Fruit fly (Drosophila melanogaster) whole organism, embryonic: ENCODE results near the gene CG10301.

Source experiments
- ATbp ChIP-seq: fragments of 200-800 bp; sonication (Bioruptor generic); optimal IDR thresholded peaks from 2 replicates; lab custom pipeline; 2017; ENCODE audit warnings: missing biosample characterization, mild to moderate bottlenecking, missing genetic modification characterization, missing genetic modification reagents
- Aef1 ChIP-seq: fragments of 200-800 bp; sonication (Bioruptor generic); IDR thresholded peaks from 3 replicates; pipeline ENCODE4 v1.3.6; 2022; ENCODE audit warnings: missing biosample characterization, missing genetic modification characterization
- Bgb ChIP-seq: fragments of 200-800 bp; sonication (Bioruptor generic); IDR thresholded peaks from 2 replicates; pipeline ENCODE4 v1.3.6; 2022; ENCODE audit warnings: missing biosample characterization, missing genetic modification characterization; ENCODE audit not compliant: partially characterized antibody
- CG10462 ChIP-seq: fragments of 200-800 bp; sonication (Bioruptor generic); optimal IDR thresholded peaks from 2 replicates; lab custom pipeline; 2016; ENCODE audit warnings: missing biosample characterization, missing genetic modification characterization
- CG11398 ChIP-seq: fragments of 200-800 bp; sonication (Bioruptor generic); optimal IDR thresholded peaks from 2 replicates; lab custom pipeline; 2016; ENCODE audit warnings: missing biosample characterization, missing genetic modification characterization
- CG12219 ChIP-seq: fragments of 200-800 bp; sonication (Bioruptor generic); optimal IDR thresholded peaks from 3 replicates; lab custom pipeline; 2018; ENCODE audit warnings: missing biosample characterization, mild to moderate bottlenecking, missing genetic modification characterization
- CG12236 ChIP-seq: fragments of 200-800 bp; sonication (Bioruptor generic); optimal IDR thresholded peaks from 2 replicates; lab custom pipeline; 2016; ENCODE audit warnings: missing biosample characterization, missing genetic modification characterization
- CG12391 ChIP-seq: fragments of 200-800 bp; sonication (Bioruptor generic); optimal IDR thresholded peaks from 3 replicates; lab custom pipeline; 2018; ENCODE audit warnings: missing biosample characterization, mild to moderate bottlenecking, missing genetic modification characterization, moderate library complexity
- CG12769 ChIP-seq: fragments of 200-800 bp; sonication (Bioruptor generic); optimal IDR thresholded peaks from 2 replicates; lab custom pipeline; 2019; ENCODE audit warnings: missing biosample characterization, mild to moderate bottlenecking, missing genetic modification characterization, moderate library complexity
- CG2120 ChIP-seq: fragments of 200-800 bp; sonication (Bioruptor generic); optimal IDR thresholded peaks from 3 replicates; lab custom pipeline; 2016; ENCODE audit warnings: missing biosample characterization, missing genetic modification characterization
- CG42726 ChIP-seq: fragments of 200-800 bp; sonication (Bioruptor generic); IDR thresholded peaks from 2 replicates; pipeline ENCODE4 v1.3.6; 2022; ENCODE audit warnings: missing biosample characterization, missing genetic modification characterization; ENCODE audit not compliant: partially characterized antibody
- CG4730 ChIP-seq: fragments of 200-800 bp; sonication (Bioruptor generic); IDR thresholded peaks from 2 replicates; pipeline ENCODE4 v1.3.6; 2022; ENCODE audit warnings: missing biosample characterization, missing genetic modification characterization
- CG5245 ChIP-seq: fragments of 200-800 bp; sonication (Bioruptor generic); optimal IDR thresholded peaks from 3 replicates; lab custom pipeline; 2016; ENCODE audit warnings: missing biosample characterization, missing genetic modification characterization
- CG6813 ChIP-seq: fragments of 200-800 bp; sonication (Bioruptor generic); optimal IDR thresholded peaks from 2 replicates; lab custom pipeline; 2017; ENCODE audit warnings: missing biosample characterization, missing genetic modification characterization, mild to moderate bottlenecking, moderate library complexity, missing genetic modification reagents
- CG7786 ChIP-seq: fragments of 200-800 bp; sonication (Bioruptor generic); optimal IDR thresholded peaks from 2 replicates; lab custom pipeline; 2016; ENCODE audit warnings: missing biosample characterization, missing genetic modification characterization
- CG8089 ChIP-seq: fragments of 200-800 bp; sonication (Bioruptor generic); optimal IDR thresholded peaks from 3 replicates; lab custom pipeline; 2016; ENCODE audit warnings: missing biosample characterization, missing genetic modification characterization
- D19A ChIP-seq: fragments of 200-800 bp; optimal IDR thresholded peaks from 3 replicates; lab custom pipeline; 2019; ENCODE audit warnings: missing biosample characterization, mild to moderate bottlenecking, missing genetic modification characterization, moderate library complexity
- Doc3 ChIP-seq: fragments of 200-800 bp; sonication (Bioruptor generic); IDR thresholded peaks from 3 replicates; pipeline ENCODE4 v1.3.6; 2022; ENCODE audit warnings: missing biosample characterization, missing genetic modification characterization; ENCODE audit not compliant: partially characterized antibody
- Elba2 ChIP-seq: fragments of 200-800 bp; sonication (Bioruptor generic); optimal IDR thresholded peaks from 3 replicates; lab custom pipeline; 2016; ENCODE audit warnings: missing biosample characterization, missing genetic modification characterization
- Ets97D ChIP-seq: fragments of 200-800 bp; sonication (Bioruptor generic); optimal IDR thresholded peaks from 3 replicates; lab custom pipeline; 2016; ENCODE audit warnings: missing biosample characterization, missing genetic modification characterization
- Fer2 ChIP-seq: fragments of 200-800 bp; sonication (Bioruptor generic); optimal IDR thresholded peaks from 2 replicates; lab custom pipeline; 2018; ENCODE audit warnings: missing biosample characterization, mild to moderate bottlenecking, missing genetic modification characterization, moderate library complexity
- GATAe ChIP-seq: fragments of 200-800 bp; sonication (Bioruptor generic); conservative IDR thresholded peaks from 2 replicates; pipeline ENCODE4 v1.3.6; 2022; ENCODE audit warnings: missing biosample characterization, missing genetic modification characterization
- H2.0 ChIP-seq: fragments of 200-800 bp; sonication (Bioruptor generic); IDR thresholded peaks from 2 replicates; pipeline ENCODE4 v1.3.6; 2022; ENCODE audit warnings: missing biosample characterization, missing genetic modification characterization
- HLH4C ChIP-seq: fragments of 200-800 bp; sonication (Bioruptor generic); IDR thresholded peaks from 3 replicates; pipeline ENCODE4 v1.3.6; 2022; ENCODE audit warnings: missing biosample characterization, missing genetic modification characterization; ENCODE audit not compliant: partially characterized antibody
- HLHmδ ChIP-seq: fragments of 200-800 bp; sonication (Bioruptor generic); optimal IDR thresholded peaks from 2 replicates; lab custom pipeline; 2018; ENCODE audit warnings: missing biosample characterization, mild to moderate bottlenecking, missing genetic modification characterization, moderate library complexity
- Hand ChIP-seq: fragments of 200-800 bp; sonication (Bioruptor generic); optimal IDR thresholded peaks from 2 replicates; lab custom pipeline; 2017; ENCODE audit warnings: mild to moderate bottlenecking, missing biosample characterization, missing genetic modification reagents, missing genetic modification characterization
- Hmx ChIP-seq: fragments of 200-800 bp; sonication (Bioruptor generic); optimal IDR thresholded peaks from 2 replicates; lab custom pipeline; 2016; ENCODE audit warnings: missing biosample characterization, missing genetic modification characterization
- Lim3 ChIP-seq: fragments of 200-800 bp; sonication (Bioruptor generic); IDR thresholded peaks from 2 replicates; pipeline ENCODE4 v1.3.6; 2022; ENCODE audit warnings: missing biosample characterization, missing genetic modification characterization
- Nf-YC ChIP-seq: fragments of 200-800 bp; optimal IDR thresholded peaks from 3 replicates; lab custom pipeline; 2019; ENCODE audit warnings: missing biosample characterization, mild to moderate bottlenecking, missing genetic modification characterization, moderate library complexity
- Sin3A ChIP-seq: fragments of >200 bp; optimal IDR thresholded peaks from 2 replicates; lab custom pipeline; 2018
- ac ChIP-seq: fragments of 200-800 bp; sonication (Bioruptor generic); optimal IDR thresholded peaks from 3 replicates; lab custom pipeline; 2017; ENCODE audit warnings: missing biosample characterization, mild to moderate bottlenecking, missing genetic modification characterization
- ara ChIP-seq: fragments of 200-800 bp; sonication (Bioruptor generic); IDR thresholded peaks from 2 replicates; pipeline ENCODE4 v1.3.6; 2022; ENCODE audit warnings: missing biosample characterization, missing genetic modification characterization
- az2 ChIP-seq: fragments of 200-800 bp; sonication (Bioruptor generic); optimal IDR thresholded peaks from 3 replicates; lab custom pipeline; 2016; ENCODE audit warnings: missing biosample characterization, missing genetic modification characterization
- bab2 ChIP-seq: fragments of 200-800 bp; sonication (Bioruptor generic); optimal IDR thresholded peaks from 2 replicates; lab custom pipeline; 2016; ENCODE audit warnings: missing biosample characterization, missing genetic modification characterization
- btn ChIP-seq: fragments of 200-800 bp; sonication (Bioruptor generic); optimal IDR thresholded peaks from 2 replicates; lab custom pipeline; 2016; ENCODE audit warnings: missing biosample characterization, missing genetic modification characterization
- dimm ChIP-seq: fragments of 200-800 bp; sonication (Bioruptor generic); IDR thresholded peaks from 2 replicates; pipeline ENCODE4 v1.3.6; 2022; ENCODE audit warnings: missing biosample characterization, missing genetic modification characterization
- dm ChIP-seq: fragments of 200-800 bp; sonication (Bioruptor generic); optimal IDR thresholded peaks from 3 replicates; lab custom pipeline; 2016; ENCODE audit warnings: missing biosample characterization, missing genetic modification characterization
- dpn ChIP-seq, 2 experiments: fragments of 200-800 bp; sonication (Bioruptor generic); optimal IDR thresholded peaks; 3 replicates each; lab custom pipeline; 2016; ENCODE audit warnings: missing biosample characterization in 2 of 2, missing genetic modification characterization in 2 of 2
- fd96Cb ChIP-seq: fragments of 200-800 bp; sonication (Bioruptor generic); optimal IDR thresholded peaks from 2 replicates; lab custom pipeline; 2018; ENCODE audit warnings: missing biosample characterization, mild to moderate bottlenecking, missing genetic modification characterization, moderate library complexity
- gce ChIP-seq: fragments of 200-800 bp; sonication (Bioruptor generic); IDR thresholded peaks from 3 replicates; pipeline ENCODE4 v1.3.6; 2022; ENCODE audit warnings: missing biosample characterization, missing genetic modification characterization
- jumu ChIP-seq: fragments of 200-800 bp; sonication (Bioruptor generic); optimal IDR thresholded peaks from 3 replicates; lab custom pipeline; 2016; ENCODE audit warnings: missing biosample characterization, missing genetic modification characterization
- p53 ChIP-seq: fragments of 200-800 bp; sonication (Bioruptor generic); optimal IDR thresholded peaks from 2 replicates; lab custom pipeline; 2016; ENCODE audit warnings: missing biosample characterization, missing genetic modification characterization
- peb ChIP-seq: fragments of 200-800 bp; sonication (Bioruptor generic); IDR thresholded peaks from 2 replicates; pipeline ENCODE4 v1.3.6; 2022; ENCODE audit warnings: missing biosample characterization, missing genetic modification characterization
- ranshi ChIP-seq: fragments of 200-800 bp; sonication (Bioruptor generic); IDR thresholded peaks from 2 replicates; pipeline ENCODE4 v1.3.6; 2022; ENCODE audit warnings: missing biosample characterization, missing genetic modification characterization
- run ChIP-seq: fragments of 200-800 bp; sonication (Bioruptor generic); optimal IDR thresholded peaks from 3 replicates; lab custom pipeline; 2018; ENCODE audit warnings: missing biosample characterization, mild to moderate bottlenecking, missing genetic modification characterization
- schlank ChIP-seq: fragments of 200-800 bp; sonication (Bioruptor generic); optimal IDR thresholded peaks from 2 replicates; lab custom pipeline; 2018; ENCODE audit warnings: missing biosample characterization, mild to moderate bottlenecking, missing genetic modification characterization
- slbo ChIP-seq: fragments of 200-800 bp; sonication (Bioruptor generic); IDR thresholded peaks from 2 replicates; pipeline ENCODE4 v1.3.6; 2022; ENCODE audit warnings: missing biosample characterization, missing genetic modification characterization
- wdn ChIP-seq: fragments of 200-800 bp; sonication (Bioruptor generic); IDR thresholded peaks from 2 replicates; pipeline ENCODE4 v1.3.6; 2022; ENCODE audit warnings: missing biosample characterization, missing genetic modification characterization
- wek ChIP-seq: fragments of 200-800 bp; sonication (Bioruptor generic); optimal IDR thresholded peaks from 3 replicates; lab custom pipeline; 2018; ENCODE audit warnings: missing biosample characterization, mild to moderate bottlenecking, missing genetic modification characterization, moderate library complexity
- zen ChIP-seq: fragments of 200-800 bp; sonication (Bioruptor generic); optimal IDR thresholded peaks from 3 replicates; lab custom pipeline; 2018; ENCODE audit warnings: missing biosample characterization, mild to moderate bottlenecking, missing genetic modification characterization, moderate library complexity
- zf30C ChIP-seq: fragments of 200-800 bp; sonication (Bioruptor generic); optimal IDR thresholded peaks from 3 replicates; lab custom pipeline; 2018; ENCODE audit warnings: missing biosample characterization, mild to moderate bottlenecking, missing genetic modification characterization
- zfh2 ChIP-seq: fragments of 200-800 bp; sonication (Bioruptor generic); optimal IDR thresholded peaks from 2 replicates; lab custom pipeline; 2016; ENCODE audit warnings: missing biosample characterization, missing genetic modification characterization

Gene CG10301

DNA sequence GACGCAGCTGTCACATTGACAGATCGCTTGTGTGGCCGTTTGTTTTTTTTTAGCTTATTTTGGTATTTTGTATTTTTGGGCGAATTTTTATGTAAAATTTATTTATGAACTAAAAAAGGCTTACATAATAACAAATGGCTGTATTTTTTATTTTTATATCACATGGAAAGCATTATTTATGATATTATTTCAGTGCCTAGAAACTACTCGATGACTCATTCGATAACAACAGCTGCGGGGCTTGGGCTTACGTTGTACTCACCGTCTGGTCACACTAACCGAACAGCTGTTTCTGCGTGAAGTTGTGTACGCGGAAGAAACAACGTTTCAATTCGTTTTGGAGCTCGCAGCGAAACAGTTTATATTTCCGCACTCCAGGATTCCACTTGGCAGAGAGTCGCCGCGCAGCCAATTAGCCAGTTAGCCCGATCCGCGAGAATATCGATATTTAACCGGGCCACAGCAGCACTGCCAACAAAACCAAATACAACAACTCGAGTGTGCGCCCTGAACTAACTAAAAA is 23.1 kb downstream of the CG10301 start, which contains the start of the genes Hmgcr and Rpn9 (continued):
- TF ChIP-seq slbo (GFP tag; lab: Robert Waterston, UW) (no peak; the same call in 1 of the 2 replicates), CG12391 (tag; lab: Kevin White, UChicago) (peak; percentile 63), Bgb (GFP tag; lab: Robert Waterston, UW) (peak; percentile 31; the same call in 1 of the 2 replicates), zf30C (no peak), fd96Cb (tag; lab: Kevin White, UChicago) (no peak), wek (peak; percentile 30), CG5245 (GFP tag; lab: Kevin White, UChicago) (no peak), Aef1 (no peak), ranshi (GFP tag; lab: Robert Waterston, UW) (no peak), Elba2 (GFP tag; lab: Kevin White, UChicago) (no peak), CG8089 (GFP tag; lab: Kevin White, UChicago) (peak; percentile 0), run (tag; lab: Kevin White, UChicago) (no peak), ATbp (GFP tag; lab: Kevin White, UChicago) (no peak), jumu (peak; percentile 8), zen (tag; lab: Kevin White, UChicago) (peak; percentile 45), CG12236 (GFP tag; lab: Kevin White, UChicago) (no peak), CG7786 (GFP tag; lab: Kevin White, UChicago) (no peak), gce (no peak), dimm (GFP tag; lab: Robert Waterston, UW) (no peak), ara (GFP tag; lab: Robert Waterston, UW) (no peak), Doc3 (GFP tag; lab: Robert Waterston, UW) (no peak), GATAe (GFP tag; lab: Robert Waterston, UW) (no peak), Sin3A (lab: Kevin White, UChicago) (peak; percentile 95), zfh2 (no peak), az2 (no peak), dm (peak; percentile 41), dpn (GFP tag; optimal IDR thresholded peaks at IDR 0.05; lab: Kevin White, UChicago) (peak; percentile 14 to 24), D19A (tag; lab: Kevin White, UChicago) (peak; percentile 14), Lim3 (GFP tag; lab: Robert Waterston, UW) (no peak), CG6813 (GFP tag; lab: Kevin White, UChicago) (no peak), H2.0 (no peak), CG42726 (GFP tag; lab: Robert Waterston, UW) (peak; percentile 17; the same call in 1 of the 2 replicates), Ets97D (GFP tag; lab: Kevin White, UChicago) (peak; percentile 92), CG12769 (no peak), Hand (no peak), HLH4C (GFP tag; lab: Robert Waterston, UW) (peak; percentile 8; the same call in 1 of the 3 replicates), Nf-YC (tag; lab: Kevin White, UChicago) (peak; percentile 38), ac (no peak), wdn (no peak), CG2120 (GFP tag; lab: Kevin White, UChicago) (peak; percentile 27), peb (GFP tag; lab: Robert Waterston, UW) (no peak), schlank (tag; lab: Kevin White, UChicago) (no peak), btn (GFP tag; lab: Kevin White, UChicago) (no peak), Hmx (no peak), CG11398 (GFP tag; lab: Kevin White, UChicago) (no peak), CG4730 (no peak), CG12219 (no peak), p53 (GFP tag; lab: Kevin White, UChicago) (no peak), bab2 (GFP tag; lab: Kevin White, UChicago) (no peak), HLHmδ (GFP tag; lab: Kevin White, UChicago) (peak; percentile 72), CG10462 (GFP tag; lab: Kevin White, UChicago) (no peak), Fer2 (tag; lab: Kevin White, UChicago) (no peak)
